Fruit fly (Drosophila melanogaster) whole organism, embryonic: Measurements from ENCODE around the gene CG33191.

ENCODE experiments used
- Atf-2 ChIP-seq: fragments of 200-800 bp; sonication (Bioruptor generic); optimal IDR thresholded peaks from 2 replicates; lab custom pipeline; 2016; ENCODE audit warnings: missing biosample characterization, missing genetic modification characterization
- CG11085 ChIP-seq: fragments of 200-800 bp; sonication (Bioruptor generic); IDR thresholded peaks from 2 replicates; pipeline ENCODE4 v1.3.6; 2022; ENCODE audit warnings: missing biosample characterization, missing genetic modification characterization
- CG11247 ChIP-seq: fragments of 200-800 bp; sonication (Bioruptor generic); IDR thresholded peaks from 2 replicates; pipeline ENCODE4 v1.3.6; 2022; ENCODE audit warnings: missing biosample characterization, missing genetic modification characterization
- CG11504 ChIP-seq: fragments of 200-800 bp; sonication (Bioruptor generic); optimal IDR thresholded peaks from 3 replicates; lab custom pipeline; 2019; ENCODE audit warnings: missing biosample characterization, mild to moderate bottlenecking, missing genetic modification characterization, moderate library complexity
- CG11560 ChIP-seq: fragments of 200-800 bp; sonication (Bioruptor generic); IDR thresholded peaks from 3 replicates; pipeline ENCODE4 v1.3.6; 2022; ENCODE audit warnings: missing biosample characterization, missing genetic modification characterization
- CG12104 ChIP-seq: fragments of 200-800 bp; sonication (Bioruptor generic); optimal IDR thresholded peaks from 3 replicates; lab custom pipeline; 2016; ENCODE audit warnings: missing biosample characterization, missing genetic modification characterization
- CG12299 ChIP-seq: fragments of 200-800 bp; sonication (Bioruptor generic); optimal IDR thresholded peaks from 2 replicates; lab custom pipeline; 2018; ENCODE audit warnings: missing biosample characterization, mild to moderate bottlenecking, missing genetic modification characterization
- CG12744 ChIP-seq: fragments of 200-800 bp; sonication (Bioruptor generic); optimal IDR thresholded peaks from 2 replicates; lab custom pipeline; 2016; ENCODE audit warnings: missing biosample characterization, missing genetic modification characterization
- CG14965 ChIP-seq: fragments of 200-800 bp; sonication (Bioruptor generic); optimal IDR thresholded peaks from 2 replicates; lab custom pipeline; 2016; ENCODE audit warnings: missing biosample characterization, missing genetic modification characterization, borderline replicate concordance
- CG15011 ChIP-seq: fragments of 200-800 bp; sonication (Bioruptor generic); optimal IDR thresholded peaks from 3 replicates; lab custom pipeline; 2018; ENCODE audit warnings: missing biosample characterization, mild to moderate bottlenecking, missing genetic modification characterization
- CG15514 ChIP-seq: fragments of 200-800 bp; sonication (Bioruptor generic); optimal IDR thresholded peaks from 3 replicates; lab custom pipeline; 2017; ENCODE audit warnings: missing biosample characterization, missing genetic modification characterization, mild to moderate bottlenecking, moderate library complexity, missing genetic modification reagents
- CG1792 ChIP-seq: fragments of 200-800 bp; sonication (Bioruptor generic); optimal IDR thresholded peaks from 2 replicates; lab custom pipeline; 2016; ENCODE audit warnings: missing biosample characterization, missing genetic modification characterization
- CG34422 ChIP-seq: fragments of 200-800 bp; sonication (Bioruptor generic); IDR thresholded peaks from 3 replicates; pipeline ENCODE4 v1.3.6; 2022; ENCODE audit warnings: missing biosample characterization, missing genetic modification characterization
- CG4282 ChIP-seq: fragments of 200-800 bp; sonication (Bioruptor generic); optimal IDR thresholded peaks from 2 replicates; lab custom pipeline; 2016; ENCODE audit warnings: missing biosample characterization, missing genetic modification characterization
- CG4707 ChIP-seq: fragments of 200-800 bp; sonication (Bioruptor generic); optimal IDR thresholded peaks from 2 replicates; lab custom pipeline; 2018; ENCODE audit warnings: missing biosample characterization, mild to moderate bottlenecking, missing genetic modification characterization, moderate library complexity
- CG5953 ChIP-seq: fragments of 200-800 bp; sonication (Bioruptor generic); IDR thresholded peaks from 2 replicates; pipeline ENCODE4 v1.3.6; 2022; ENCODE audit warnings: missing biosample characterization, missing genetic modification characterization
- CG6654 ChIP-seq: fragments of 200-800 bp; sonication (Bioruptor generic); optimal IDR thresholded peaks from 2 replicates; lab custom pipeline; 2017; ENCODE audit warnings: missing biosample characterization, mild to moderate bottlenecking, missing genetic modification characterization
- CG6689 ChIP-seq: fragments of 200-800 bp; sonication (Bioruptor generic); IDR thresholded peaks from 2 replicates; pipeline ENCODE4 v1.3.6; 2022; ENCODE audit warnings: missing biosample characterization, missing genetic modification characterization
- CG8944 ChIP-seq: fragments of 200-800 bp; sonication (Bioruptor generic); optimal IDR thresholded peaks from 3 replicates; lab custom pipeline; 2016; ENCODE audit warnings: missing biosample characterization, missing genetic modification characterization
- CG9727 ChIP-seq: fragments of 200-800 bp; sonication (Bioruptor generic); optimal IDR thresholded peaks from 3 replicates; lab custom pipeline; 2017; ENCODE audit warnings: missing biosample characterization, mild to moderate bottlenecking, missing genetic modification characterization
- CG9932 ChIP-seq: fragments of 200-800 bp; sonication (Bioruptor generic); IDR thresholded peaks from 2 replicates; pipeline ENCODE4 v1.3.6; 2022; ENCODE audit warnings: missing biosample characterization, missing genetic modification characterization
- Fer3 ChIP-seq: fragments of 200-800 bp; sonication (Bioruptor generic); optimal IDR thresholded peaks from 2 replicates; lab custom pipeline; 2018; ENCODE audit warnings: missing biosample characterization, mild to moderate bottlenecking, missing genetic modification characterization, moderate library complexity
- Gug ChIP-seq: fragments of 200-800 bp; sonication (Bioruptor generic); IDR thresholded peaks from 4 replicates; pipeline ENCODE4 v1.3.6; 2022; ENCODE audit warnings: missing biosample characterization, missing genetic modification characterization
- H2.0 ChIP-seq: fragments of 200-800 bp; sonication (Bioruptor generic); IDR thresholded peaks from 2 replicates; pipeline ENCODE4 v1.3.6; 2022; ENCODE audit warnings: missing biosample characterization, missing genetic modification characterization
- HLH3B ChIP-seq: fragments of 200-800 bp; sonication (Bioruptor generic); IDR thresholded peaks from 2 replicates; pipeline ENCODE4 v1.3.6; 2022; ENCODE audit warnings: missing biosample characterization, missing genetic modification characterization
- Lpt ChIP-seq: fragments of >200 bp; optimal IDR thresholded peaks from 2 replicates; lab custom pipeline; 2018; ENCODE audit warnings: missing biosample characterization, missing genetic modification characterization
- Max ChIP-seq: fragments of 200-800 bp; sonication (Bioruptor generic); optimal IDR thresholded peaks from 2 replicates; lab custom pipeline; 2016; ENCODE audit warnings: missing biosample characterization, mild to moderate bottlenecking, missing genetic modification characterization
- Nf-YA ChIP-seq: fragments of 200-800 bp; sonication (Bioruptor generic); IDR thresholded peaks from 2 replicates; pipeline ENCODE4 v1.3.6; 2022; ENCODE audit warnings: missing biosample characterization, missing genetic modification characterization
- Nf-YB ChIP-seq: fragments of 200-800 bp; sonication (Bioruptor generic); optimal IDR thresholded peaks from 3 replicates; lab custom pipeline; 2019; ENCODE audit warnings: missing biosample characterization, mild to moderate bottlenecking, missing genetic modification characterization, moderate library complexity
- Rfx ChIP-seq: fragments of 200-800 bp; sonication (Bioruptor generic); IDR thresholded peaks from 2 replicates; pipeline ENCODE4 v1.3.6; 2022; ENCODE audit warnings: missing biosample characterization, missing genetic modification characterization
- TFAM ChIP-seq: fragments of 200-800 bp; sonication (Bioruptor generic); optimal IDR thresholded peaks from 2 replicates; lab custom pipeline; 2017; ENCODE audit warnings: missing biosample characterization, missing genetic modification characterization, inconsistent platforms
- bigmax ChIP-seq: fragments of 200-800 bp; sonication (Bioruptor generic); optimal IDR thresholded peaks from 2 replicates; lab custom pipeline; 2018; ENCODE audit warnings: missing biosample characterization, mild to moderate bottlenecking, missing genetic modification characterization
- chm ChIP-seq: fragments of 200-800 bp; sonication (Bioruptor generic); IDR thresholded peaks from 2 replicates; pipeline ENCODE4 v1.3.6; 2022; ENCODE audit warnings: missing biosample characterization, missing genetic modification characterization
- dati ChIP-seq: fragments of 200-800 bp; sonication (Bioruptor generic); IDR thresholded peaks from 2 replicates; pipeline ENCODE4 v1.3.6; 2022; ENCODE audit warnings: missing biosample characterization, missing genetic modification characterization
- dmrt11E ChIP-seq: fragments of 200-800 bp; sonication (Bioruptor generic); optimal IDR thresholded peaks from 3 replicates; lab custom pipeline; 2018; ENCODE audit warnings: missing biosample characterization, mild to moderate bottlenecking, missing genetic modification characterization, moderate library complexity
- esg ChIP-seq: fragments of 200-800 bp; sonication (Bioruptor generic); conservative IDR thresholded peaks from 2 replicates; pipeline ENCODE4 v1.3.6; 2022; ENCODE audit warnings: missing biosample characterization, missing genetic modification characterization
- exex ChIP-seq: fragments of 200-800 bp; sonication (Bioruptor generic); optimal IDR thresholded peaks from 4 replicates; lab custom pipeline; 2018; ENCODE audit warnings: missing biosample characterization, mild to moderate bottlenecking, missing genetic modification characterization, moderate library complexity
- gce ChIP-seq: fragments of 200-800 bp; sonication (Bioruptor generic); IDR thresholded peaks from 3 replicates; pipeline ENCODE4 v1.3.6; 2022; ENCODE audit warnings: missing biosample characterization, missing genetic modification characterization
- gro ChIP-seq: fragments of 200-800 bp; sonication (Bioruptor generic); optimal IDR thresholded peaks from 2 replicates; lab custom pipeline; 2016; ENCODE audit warnings: missing biosample characterization, missing genetic modification characterization
- insv ChIP-seq, 2 experiments: fragments of 200-800 bp; sonication (Bioruptor generic); optimal IDR thresholded peaks; 3 replicates each; lab custom pipeline; 2016 to 2018; ENCODE audit warnings: missing biosample characterization in 2 of 2, missing genetic modification characterization in 2 of 2
- jing ChIP-seq: fragments of 200-800 bp; sonication (Bioruptor generic); optimal IDR thresholded peaks from 2 replicates; lab custom pipeline; 2018; ENCODE audit warnings: missing biosample characterization, mild to moderate bottlenecking, missing genetic modification characterization
- kah ChIP-seq: fragments of 200-800 bp; sonication (Bioruptor generic); optimal IDR thresholded peaks from 2 replicates; lab custom pipeline; 2018; ENCODE audit warnings: missing biosample characterization, mild to moderate bottlenecking, missing genetic modification characterization
- ken ChIP-seq: fragments of 200-800 bp; sonication (Bioruptor generic); IDR thresholded peaks from 3 replicates; pipeline ENCODE4 v1.3.6; 2022; ENCODE audit warnings: missing biosample characterization, missing genetic modification characterization
- mam ChIP-seq: fragments of 200-800 bp; sonication (Bioruptor generic); optimal IDR thresholded peaks from 3 replicates; lab custom pipeline; 2016; ENCODE audit warnings: missing biosample characterization, missing genetic modification characterization
- sc ChIP-seq, 3 experiments: fragments of >200 bp in 2 of 3; fragments of 200-800 bp in 1 of 3; sonication (Bioruptor generic) in 1 of 3; optimal IDR thresholded peaks; 2 replicates in 2 of 3; 3 replicates in 1 of 3; lab custom pipeline; 2017; ENCODE audit warnings: mild to moderate bottlenecking in 1 of 3, missing biosample characterization in 1 of 3, missing genetic modification characterization in 1 of 3, missing genetic modification reagents in 1 of 3
- sisA ChIP-seq: fragments of 200-800 bp; sonication (Bioruptor generic); IDR thresholded peaks from 2 replicates; pipeline ENCODE4 v1.3.6; 2022; ENCODE audit warnings: missing biosample characterization, missing genetic modification characterization
- sob ChIP-seq: fragments of 200-800 bp; sonication (Bioruptor generic); IDR thresholded peaks from 2 replicates; pipeline ENCODE4 v1.3.6; 2022; ENCODE audit warnings: missing biosample characterization, missing genetic modification characterization
- stc ChIP-seq: fragments of 200-800 bp; sonication (Bioruptor generic); IDR thresholded peaks from 2 replicates; pipeline ENCODE4 v1.3.6; 2022; ENCODE audit warnings: missing biosample characterization, missing genetic modification characterization
- tap ChIP-seq: fragments of 200-800 bp; optimal IDR thresholded peaks from 3 replicates; lab custom pipeline; 2019; ENCODE audit warnings: missing biosample characterization, mild to moderate bottlenecking, missing genetic modification characterization, moderate library complexity
- zen ChIP-seq: fragments of 200-800 bp; sonication (Bioruptor generic); optimal IDR thresholded peaks from 3 replicates; lab custom pipeline; 2018; ENCODE audit warnings: missing biosample characterization, mild to moderate bottlenecking, missing genetic modification characterization, moderate library complexity

Gene CG33191

dm6 chr3R:8747134-8747870 is 32.4 kb downstream of the CG33191 start, which contains the start of the genes CG9801 and Nasp (continued):
- no peak for TF ChIP-seq CG5953 (GFP tag; lab: Robert Waterston, UW)
- peak; percentile 11 for TF ChIP-seq CG15011 (GFP tag; lab: Kevin White, UChicago)
- 0 out of 3 replicates have a peak, but pooled peaks have one; percentile 15 for TF ChIP-seq gce (GFP tag; lab: Robert Waterston, UW)
- TF ChIP-seq CG9727 (GFP tag; lab: Kevin White, UChicago): peak; percentile 1
- TF ChIP-seq CG8944 (GFP tag; lab: Kevin White, UChicago): peak; percentile 10
- TF ChIP-seq CG12299 (tag; lab: Kevin White, UChicago): peak; percentile 3
- TF ChIP-seq CG11560: peak; percentile 65; the same call in 2 of the 3 replicates
- TF ChIP-seq gro: peak; percentile 34
- no peak for TF ChIP-seq H2.0
- no peak for TF ChIP-seq Fer3
- peak; percentile 20 for TF ChIP-seq kah (GFP tag; lab: Kevin White, UChicago)
- no peak for TF ChIP-seq CG6654
- TF ChIP-seq CG14965: no peak
- TF ChIP-seq CG6689 (GFP tag; lab: Robert Waterston, UW): no peak
- TF ChIP-seq sisA (GFP tag; lab: Robert Waterston, UW): peak; percentile 19; the same call in 1 of the 2 replicates
- no peak for TF ChIP-seq Lpt (GFP tag; lab: Kevin White, UChicago)
- peak; percentile 73 for TF ChIP-seq sob (GFP tag; lab: Robert Waterston, UW)
- TF ChIP-seq CG1792 (GFP tag; lab: Kevin White, UChicago): no peak
- TF ChIP-seq Nf-YA (GFP tag; lab: Robert Waterston, UW): no peak
- TF ChIP-seq CG12104: no peak
- no peak for TF ChIP-seq stc
- TF ChIP-seq CG34422 (GFP tag; lab: Robert Waterston, UW): peak; percentile 56; the same call in 2 of the 3 replicates
- peak; percentile 1 for TF ChIP-seq Atf-2
- no peak for TF ChIP-seq esg (GFP tag; lab: Robert Waterston, UW)
- no peak for TF ChIP-seq CG11085
- TF ChIP-seq bigmax (GFP tag; lab: Kevin White, UChicago): no peak
- peak; percentile 62 for TF ChIP-seq Rfx (GFP tag; lab: Robert Waterston, UW)
- no peak for TF ChIP-seq Nf-YB (GFP tag; lab: Kevin White, UChicago)
- TF ChIP-seq dati (GFP tag; lab: Robert Waterston, UW): no peak
- 0 out of 4 replicates have a peak, but pooled peaks have one; percentile 12 for TF ChIP-seq Gug (GFP tag; lab: Robert Waterston, UW)
- TF ChIP-seq CG4282 (GFP tag; lab: Kevin White, UChicago): no peak
- TF ChIP-seq CG11504 (tag; lab: Kevin White, UChicago): peak; percentile 66
- TF ChIP-seq CG15514 (GFP tag; lab: Kevin White, UChicago): peak; percentile 81
- TF ChIP-seq jing (GFP tag; lab: Kevin White, UChicago): no peak
- TF ChIP-seq mam (GFP tag; lab: Kevin White, UChicago): peak; percentile 27
- TF ChIP-seq CG11247 (GFP tag; lab: Robert Waterston, UW): peak; percentile 45; the same call in 1 of the 2 replicates
- no peak for TF ChIP-seq CG12744
- TF ChIP-seq HLH3B (GFP tag; lab: Robert Waterston, UW): 0 out of 2 replicates have a peak, but pooled peaks have one; percentile 29
- peak in 1 of 2 experiments; percentile 10 for TF ChIP-seq insv (GFP tag; optimal IDR thresholded peaks at IDR 0.05; lab: Kevin White, UChicago)
- TF ChIP-seq zen (tag; lab: Kevin White, UChicago): peak; percentile 54
- no peak for TF ChIP-seq tap (tag; lab: Kevin White, UChicago)
- TF ChIP-seq exex: no peak
- TF ChIP-seq Max (GFP tag; lab: Kevin White, UChicago): no peak
- TF ChIP-seq TFAM: no peak
- TF ChIP-seq CG9932 (GFP tag; lab: Robert Waterston, UW): peak; percentile 55
- TF ChIP-seq ken (GFP tag; lab: Robert Waterston, UW): no peak
- peak; percentile 11 for TF ChIP-seq dmrt11E
- no peak for TF ChIP-seq sc (optimal IDR thresholded peaks at IDR 0.05; lab: Kevin White, UChicago)
- no peak for TF ChIP-seq sc (GFP tag; optimal IDR thresholded peaks at IDR 0.05; lab: Kevin White, UChicago)
- TF ChIP-seq chm (GFP tag; lab: Robert Waterston, UW): peak; percentile 74; the same call in 1 of the 2 replicates
- TF ChIP-seq CG4707 (GFP tag; lab: Kevin White, UChicago): no peak
